Fruit fly (Drosophila melanogaster): ENCODE measurements around the gene Cad96Ca.

The Cad96Ca gene

dm6 chr3R:25207405-25208003 lies 579 bp downstream of the Cad96Ca start (continued):
- TF ChIP-seq CG3407 (GFP tag; optimal IDR thresholded peaks at IDR 0.05) (peak; percentile 63), toy (GFP tag; IDR thresholded peaks at IDR 0.05) (no peak), row (GFP tag; IDR thresholded peaks at IDR 0.05) (peak; percentile 84), fu2 (GFP tag; optimal IDR thresholded peaks at IDR 0.05) (no peak), Side (GFP tag; optimal IDR thresholded peaks at IDR 0.05) (peak; percentile 33), CG11696 (GFP tag; IDR thresholded peaks at IDR 0.05) (peak; percentile 93), CG14710 (tag; optimal IDR thresholded peaks at IDR 0.05) (peak; percentile 74), pho (GFP tag; optimal IDR thresholded peaks at IDR 0.05) (peak; percentile 9), crc (GFP tag; optimal IDR thresholded peaks at IDR 0.05) (no peak), CoRest (tag; optimal IDR thresholded peaks at IDR 0.05) (peak; percentile 80), pb (GFP tag; optimal IDR thresholded peaks at IDR 0.05) (no peak), stwl (tag; optimal IDR thresholded peaks at IDR 0.05) (no peak), nmo (GFP tag; optimal IDR thresholded peaks at IDR 0.05) (peak; percentile 83), Doc2 (GFP tag; IDR thresholded peaks at IDR 0.05) (no peak), CG31224 (GFP tag; IDR thresholded peaks at IDR 0.05) (peak; percentile 39; the same call in 1 of the 2 replicates), cad (GFP tag; optimal IDR thresholded peaks at IDR 0.05) (no peak), Meics (GFP tag; optimal IDR thresholded peaks at IDR 0.05) (peak; percentile 68), CG2129 (GFP tag; IDR thresholded peaks at IDR 0.05; ENCODE audit: partially characterized antibody) (no peak), Bdp1 (GFP tag; optimal IDR thresholded peaks at IDR 0.05) (no peak), CG13287 (GFP tag; IDR thresholded peaks at IDR 0.05; ENCODE audit: partially characterized antibody) (no peak), CG12219 (GFP tag; optimal IDR thresholded peaks at IDR 0.05) (peak; percentile 68), CG1647 (GFP tag; optimal IDR thresholded peaks at IDR 0.05) (peak; percentile 40), Sox102F (GFP tag; optimal IDR thresholded peaks at IDR 0.05) (peak; percentile 83), trh (GFP tag; optimal IDR thresholded peaks at IDR 0.05) (peak; percentile 10), Opbp (GFP tag; IDR thresholded peaks at IDR 0.05; ENCODE audit: partially characterized antibody) (no peak), zen2 (GFP tag; IDR thresholded peaks at IDR 0.05; ENCODE audit: partially characterized antibody) (no peak), ac (GFP tag; optimal IDR thresholded peaks at IDR 0.05) (peak; percentile 18), YL-1 (GFP tag; optimal IDR thresholded peaks at IDR 0.05) (peak; percentile 47), CG11723 (GFP tag; optimal IDR thresholded peaks at IDR 0.05) (peak; percentile 61), onecut (GFP tag; IDR thresholded peaks at IDR 0.05) (peak; percentile 68), CG10654 (GFP tag; optimal IDR thresholded peaks at IDR 0.05) (peak; percentile 41), CG9215 (GFP tag; IDR thresholded peaks at IDR 0.05) (no peak), Vsx1 (GFP tag; optimal IDR thresholded peaks at IDR 0.05) (peak; percentile 56), Mes4 (GFP tag; optimal IDR thresholded peaks at IDR 0.05) (peak; percentile 36), Dip2 (GFP tag; IDR thresholded peaks at IDR 0.05) (no peak), CG8089 (GFP tag; optimal IDR thresholded peaks at IDR 0.05) (no peak), dm (GFP tag; optimal IDR thresholded peaks at IDR 0.05) (no peak), CG1792 (GFP tag; optimal IDR thresholded peaks at IDR 0.05) (no peak), CG11560 (tag; IDR thresholded peaks at IDR 0.05) (no peak), caup (GFP tag; optimal IDR thresholded peaks at IDR 0.05; ENCODE audit: severe bottlenecking) (peak; percentile 64), nerfin-1 (tag; optimal IDR thresholded peaks at IDR 0.05) (peak; percentile 67), B-H1 (GFP tag; IDR thresholded peaks at IDR 0.05) (peak; percentile 56), MBD-R2 (GFP tag; IDR thresholded peaks at IDR 0.05) (0 out of 2 replicates have a peak, but pooled peaks have one; percentile 14), CG11085 (GFP tag; IDR thresholded peaks at IDR 0.05) (no peak), jigr1 (GFP tag; IDR thresholded peaks at IDR 0.05) (no peak), Dip3 (GFP tag; optimal IDR thresholded peaks at IDR 0.05) (peak; percentile 3), CG9727 (GFP tag; optimal IDR thresholded peaks at IDR 0.05) (peak; percentile 70), yki (optimal IDR thresholded peaks at IDR 0.05) (no peak), Hr3 (GFP tag; optimal IDR thresholded peaks at IDR 0.05) (peak; percentile 57), zfh2 (GFP tag; optimal IDR thresholded peaks at IDR 0.05) (peak; percentile 33), mam (GFP tag; optimal IDR thresholded peaks at IDR 0.05) (peak; percentile 36)
